Fruit fly (Drosophila melanogaster) Kc167 (cell line): ENCODE data around the gene CG13692.

Source experiments
- Myc ChIP-seq: fragments of >200 bp; optimal IDR thresholded peaks from 2 replicates; lab custom pipeline; 2017; ENCODE audit warnings: missing external identifiers
- psq ChIP-seq: fragments of >200 bp; optimal IDR thresholded peaks from 2 replicates; lab custom pipeline; 2017; ENCODE audit warnings: missing external identifiers
- ttk ChIP-seq: sonication (Bioruptor generic); optimal IDR thresholded peaks from 2 replicates; lab custom pipeline; 2017; ENCODE audit warnings: missing external identifiers

dm6 chr2L:452872-453271 is 31.3 kb downstream of the CG13692 start, which contains the start of the genes crq and shv:
- TF ChIP-seq Myc (lab: Kevin White, UChicago) (no peak), psq (lab: Kevin White, UChicago) (no peak), ttk (no peak)
